Worm (Caenorhabditis elegans) whole organism, mixed stage, embryonic: Measurements from ENCODE around the gene pqn-76.

ENCODE experiments used
- lin-13 ChIP-seq: fragments of 150-350 bp; optimal IDR thresholded peaks from 2 replicates; lab custom pipeline; 2014; ENCODE audit warnings: missing biosample characterization, missing genetic modification characterization
- nhr-2 ChIP-seq: fragments of 150-350 bp; optimal IDR thresholded peaks from 2 replicates; lab custom pipeline; 2014; ENCODE audit warnings: missing biosample characterization, missing genetic modification characterization
- nhr-237 ChIP-seq: fragments of 150-350 bp; optimal IDR thresholded peaks from 2 replicates; lab custom pipeline; 2014; ENCODE audit warnings: missing biosample characterization, missing genetic modification characterization

ce11 chrIV:15559065-15559464 lies 19.8 kb upstream of the pqn-76 start:
- TF ChIP-seq nhr-237 (no peak), lin-13 (tag; lab: Kevin White, UChicago) (no peak), nhr-2 (tag; lab: Kevin White, UChicago) (no peak)
